Fruit fly (Drosophila melanogaster): ENCODE results near the gene nSyb.
A peak's percentile ranks its signal among the peaks of the same experiment; 100 is the strongest.

nSyb gene

DNA sequence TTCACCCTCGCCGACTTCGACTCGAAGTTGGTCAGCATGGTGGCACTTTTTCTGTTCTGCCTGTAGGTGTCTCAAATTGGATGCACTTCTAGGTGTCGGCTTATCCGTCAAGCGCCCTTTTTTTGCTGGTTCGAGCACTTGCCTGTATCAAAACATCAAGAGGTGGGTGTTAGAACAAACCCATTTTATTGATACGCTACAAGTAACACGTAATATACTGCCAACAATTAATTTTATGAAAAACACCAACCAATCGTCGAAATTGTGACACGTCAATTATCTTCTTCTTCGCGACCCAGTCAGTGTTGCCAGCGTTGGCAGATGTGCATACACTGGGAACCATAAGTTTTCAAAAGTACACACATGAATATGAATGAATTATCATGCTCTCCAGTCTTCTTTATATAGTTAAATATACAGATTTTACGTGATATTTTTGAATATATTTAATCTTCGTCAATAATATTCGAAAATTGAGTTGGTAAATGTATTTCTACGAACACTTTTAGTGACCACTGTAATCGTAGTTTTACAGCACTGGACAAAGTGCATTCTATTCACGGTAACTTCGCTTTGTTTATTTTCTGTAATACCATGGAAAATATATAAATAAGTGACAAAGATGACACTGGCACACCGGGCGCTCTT, 7.5 kb upstream of the nSyb start, which contains the start of the genes alphaCOP and CG13919 (continued):
- TF ChIP-seq CG13123 (GFP tag; optimal IDR thresholded peaks at IDR 0.05) (peak; percentile 94), Fer1 (GFP tag; optimal IDR thresholded peaks at IDR 0.05) (peak; percentile 91), CG4617 (GFP tag; optimal IDR thresholded peaks at IDR 0.05; ENCODE audit: borderline replicate concordance) (peak; percentile 98), Nf-YA (GFP tag; IDR thresholded peaks at IDR 0.05) (peak; percentile 81), CG7271 (tag; optimal IDR thresholded peaks at IDR 0.05) (peak; percentile 92), Nf-YB (GFP tag; optimal IDR thresholded peaks at IDR 0.05) (peak; percentile 84), D19B (GFP tag; optimal IDR thresholded peaks at IDR 0.05) (peak; percentile 86), CG15073 (GFP tag; optimal IDR thresholded peaks at IDR 0.05) (peak; percentile 78), CG31365 (tag; optimal IDR thresholded peaks at IDR 0.05) (peak; percentile 65), Hr51 (GFP tag; optimal IDR thresholded peaks at IDR 0.05) (peak; percentile 93 to 97), Asciz (GFP tag; optimal IDR thresholded peaks at IDR 0.05) (no peak), pros (GFP tag; optimal IDR thresholded peaks at IDR 0.05) (peak; percentile 27), ATbp (GFP tag; optimal IDR thresholded peaks at IDR 0.05) (peak; percentile 93), CG14667 (GFP tag; IDR thresholded peaks at IDR 0.05) (peak; percentile 95), CG8281 (tag; optimal IDR thresholded peaks at IDR 0.05) (peak; percentile 82), CG10543 (GFP tag; optimal IDR thresholded peaks at IDR 0.05) (peak; percentile 90), abd-A (tag; optimal IDR thresholded peaks at IDR 0.05) (no peak), Hmx (GFP tag; optimal IDR thresholded peaks at IDR 0.05) (peak; percentile 86), HLH54F (GFP tag; optimal IDR thresholded peaks at IDR 0.05) (peak; percentile 93), yki (optimal IDR thresholded peaks at IDR 0.05) (no peak), lmd (GFP tag; IDR thresholded peaks at IDR 0.05) (peak; percentile 97), CG18011 (GFP tag; optimal IDR thresholded peaks at IDR 0.05) (peak; percentile 86), Mes4 (GFP tag; optimal IDR thresholded peaks at IDR 0.05) (peak; percentile 89), Atf6 (GFP tag; IDR thresholded peaks at IDR 0.05) (peak; percentile 98), CG10431 (GFP tag; optimal IDR thresholded peaks at IDR 0.05) (peak; percentile 83), Abd-B (GFP tag; optimal IDR thresholded peaks at IDR 0.05) (peak; percentile 97), CG32767 (GFP tag; IDR thresholded peaks at IDR 0.05) (peak; percentile 98), gro (GFP tag; optimal IDR thresholded peaks at IDR 0.05) (peak; percentile 86), knrl (GFP tag; IDR thresholded peaks at IDR 0.05; ENCODE audit: partially characterized antibody) (peak; percentile 43; the same call in 1 of the 3 replicates), CG18476 (GFP tag; optimal IDR thresholded peaks at IDR 0.05) (peak; percentile 95), bigmax (GFP tag; optimal IDR thresholded peaks at IDR 0.05) (peak; percentile 20), jigr1 (GFP tag; IDR thresholded peaks at IDR 0.05) (peak; percentile 83), CG18599 (GFP tag; optimal IDR thresholded peaks at IDR 0.05) (peak; percentile 93), CG15696 (tag; optimal IDR thresholded peaks at IDR 0.05) (peak; percentile 85), CG12659 (GFP tag; optimal IDR thresholded peaks at IDR 0.05) (peak; percentile 98), sisA (GFP tag; IDR thresholded peaks at IDR 0.05) (peak; percentile 92), CG34376 (GFP tag; optimal IDR thresholded peaks at IDR 0.05) (peak; percentile 89), CG6654 (GFP tag; optimal IDR thresholded peaks at IDR 0.05) (peak; percentile 69), dmrt99B (tag; optimal IDR thresholded peaks at IDR 0.05) (peak; percentile 96), pnt (GFP tag; optimal IDR thresholded peaks at IDR 0.05) (peak; percentile 89), Deaf1 (tag; optimal IDR thresholded peaks at IDR 0.05) (peak; percentile 77), mld (GFP tag; IDR thresholded peaks at IDR 0.05; ENCODE audit: partially characterized antibody) (no peak), Dref (GFP tag; IDR thresholded peaks at IDR 0.05) (peak; percentile 40; the same call in 1 of the 2 replicates), ranshi (GFP tag; IDR thresholded peaks at IDR 0.05) (peak; percentile 85; the same call in 1 of the 2 replicates), Sox102F (GFP tag; optimal IDR thresholded peaks at IDR 0.05) (peak; percentile 98), aop (GFP tag; IDR thresholded peaks at IDR 0.05) (peak; percentile 80), CG2678 (tag; optimal IDR thresholded peaks at IDR 0.05) (peak; percentile 97), Bteb2 (GFP tag; optimal IDR thresholded peaks at IDR 0.05) (peak; percentile 94)
